Worm (Caenorhabditis elegans): ENCODE measurements around the gene lgc-43.

DNA sequence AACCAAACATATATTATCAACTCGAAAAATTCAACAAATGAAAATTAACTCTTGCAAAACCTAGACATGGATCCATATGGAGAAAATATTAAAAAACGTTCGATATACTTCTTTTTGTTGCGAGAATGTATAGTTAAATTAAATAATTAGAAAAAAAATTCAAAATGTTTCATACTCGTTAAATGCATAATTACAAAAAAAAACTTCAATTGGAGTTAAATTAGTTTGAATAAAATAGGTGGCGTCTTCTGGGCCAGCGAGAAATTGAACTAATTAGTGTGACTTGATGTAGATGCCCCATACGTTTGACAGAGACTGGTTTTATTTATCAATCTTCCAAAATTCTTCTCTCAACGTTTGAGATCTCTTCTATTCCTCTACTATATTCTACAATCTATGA is at the start of gene lgc-43:
- no peak for TF ChIP-seq egl-27 (tag; optimal IDR thresholded peaks at IDR 0.05)
- no peak for TF ChIP-seq nhr-77 (tag; optimal IDR thresholded peaks at IDR 0.05)
- TF ChIP-seq fos-1 (tag; optimal IDR thresholded peaks at IDR 0.05) = no peak
- TF ChIP-seq unc-62 (GFP tag; optimal IDR thresholded peaks at IDR 0.05) = no peak
- TF ChIP-seq unc-39 (tag; optimal IDR thresholded peaks at IDR 0.05) = no peak
- TF ChIP-seq snpc-4 (tag; optimal IDR thresholded peaks at IDR 0.05) = no peak
- no peak for TF ChIP-seq ama-1 (optimal IDR thresholded peaks at IDR 0.05)
- TF ChIP-seq pha-4 (tag; optimal IDR thresholded peaks at IDR 0.05) = no peak
- TF ChIP-seq fkh-2 (tag; optimal IDR thresholded peaks at IDR 0.05) = no peak
- no peak for TF ChIP-seq ZK546.5 (tag; optimal IDR thresholded peaks at IDR 0.05)
- no peak for TF ChIP-seq lin-39 (tag; optimal IDR thresholded peaks at IDR 0.05)
- TF ChIP-seq ceh-28 (tag; optimal IDR thresholded peaks at IDR 0.05) = no peak
- TF ChIP-seq pqm-1 (tag; optimal IDR thresholded peaks at IDR 0.05) = no peak
